Fruit fly (Drosophila melanogaster) whole organism, wandering third instar larva: Measurements from ENCODE around the gene mei-41.
A peak's percentile ranks its signal among the peaks of the same experiment; 100 is the strongest.

Source experiments
- CG9705 ChIP-seq: fragments of 200-800 bp; sonication (Bioruptor generic); optimal IDR thresholded peaks from 2 replicates; lab custom pipeline; 2018; ENCODE audit warnings: missing biosample characterization, mild to moderate bottlenecking, missing genetic modification characterization
- Dfd ChIP-seq: fragments of >200 bp; optimal IDR thresholded peaks from 2 replicates; lab custom pipeline; 2017; ENCODE audit warnings: missing biosample characterization, missing genetic modification characterization
- HLH106 ChIP-seq: fragments of 200-800 bp; optimal IDR thresholded peaks from 3 replicates; lab custom pipeline; 2019; ENCODE audit warnings: missing biosample characterization, mild to moderate bottlenecking, missing genetic modification characterization, moderate library complexity
- Hnf4 ChIP-seq: fragments of 200-800 bp; sonication (Bioruptor generic); optimal IDR thresholded peaks from 2 replicates; lab custom pipeline; 2016; ENCODE audit warnings: missing biosample characterization, mild to moderate bottlenecking, missing genetic modification characterization
- Hr83 ChIP-seq: fragments of 200-300 bp; sonication (Bioruptor generic); optimal IDR thresholded peaks from 2 replicates; lab custom pipeline; 2016; ENCODE audit warnings: missing biosample characterization, mild to moderate bottlenecking, missing genetic modification characterization, moderate library complexity; ENCODE audit not compliant: poor library complexity, severe bottlenecking
- Jra ChIP-seq: sonication (Bioruptor generic); optimal IDR thresholded peaks from 2 replicates; lab custom pipeline; 2016; ENCODE audit warnings: missing biosample characterization, missing genetic modification characterization
- Mio ChIP-seq: sonication (Bioruptor generic); optimal IDR thresholded peaks from 2 replicates; lab custom pipeline; 2016; ENCODE audit warnings: missing biosample characterization, missing genetic modification characterization
- Myc ChIP-seq: fragments of >200 bp; optimal IDR thresholded peaks from 2 replicates; lab custom pipeline; 2017
- N ChIP-seq: fragments of >200 bp; optimal IDR thresholded peaks from 2 replicates; lab custom pipeline; 2018; ENCODE audit warnings: missing biosample characterization, missing external identifiers, missing genetic modification characterization
- OdsH ChIP-seq: fragments of 200-800 bp; sonication (Bioruptor generic); optimal IDR thresholded peaks from 2 replicates; lab custom pipeline; 2016; ENCODE audit warnings: missing biosample characterization, mild to moderate bottlenecking, missing genetic modification characterization
- Rel ChIP-seq, 2 experiments: fragments of 200-800 bp; sonication (Bioruptor generic) in 1 of 2; optimal IDR thresholded peaks; 2 replicates in 1 of 2; 3 replicates in 1 of 2; lab custom pipeline; 2016 to 2019; ENCODE audit warnings: mild to moderate bottlenecking in 2 of 2, missing biosample characterization in 2 of 2, missing genetic modification characterization in 2 of 2, moderate library complexity in 1 of 2
- Sp1 ChIP-seq: fragments of 200-800 bp; sonication (Bioruptor generic); optimal IDR thresholded peaks from 3 replicates; lab custom pipeline; 2019; ENCODE audit warnings: missing biosample characterization, mild to moderate bottlenecking, missing genetic modification characterization, moderate library complexity
- Vsx2 ChIP-seq: fragments of 200-300, 225-300 bp; sonication (Bioruptor generic); optimal IDR thresholded peaks from 2 replicates; lab custom pipeline; 2018; ENCODE audit warnings: missing biosample characterization, missing genetic modification characterization; ENCODE audit not compliant: partially characterized antibody
- br ChIP-seq: fragments of 200-800 bp; sonication (Bioruptor generic); optimal IDR thresholded peaks from 2 replicates; lab custom pipeline; 2016; ENCODE audit warnings: missing biosample characterization, missing genetic modification characterization
- brk ChIP-seq: fragments of 200-800 bp; sonication (Bioruptor generic); optimal IDR thresholded peaks from 2 replicates; lab custom pipeline; 2016; ENCODE audit warnings: missing biosample characterization, mild to moderate bottlenecking, missing genetic modification characterization
- dl ChIP-seq, 2 experiments: fragments of 175-275, 200-275 bp in 1 of 2; fragments of 200-275 bp in 1 of 2; sonication (Bioruptor generic); optimal IDR thresholded peaks; lab custom pipeline; 2018; ENCODE audit warnings: mild to moderate bottlenecking in 2 of 2, missing biosample characterization in 2 of 2, missing genetic modification characterization in 2 of 2, moderate library complexity in 2 of 2; ENCODE audit not compliant: partially characterized antibody in 2 of 2, insufficient read depth in 1 of 2
- dmrt93B ChIP-seq: fragments of 200-800 bp; sonication (Bioruptor generic); optimal IDR thresholded peaks from 2 replicates; lab custom pipeline; 2018; ENCODE audit warnings: missing biosample characterization, mild to moderate bottlenecking, missing genetic modification characterization
- ey ChIP-seq: fragments of 200-800 bp; sonication (Bioruptor generic); optimal IDR thresholded peaks from 2 replicates; lab custom pipeline; 2016; ENCODE audit warnings: missing biosample characterization, missing genetic modification characterization
- foxo ChIP-seq, 2 experiments: fragments of 200-800 bp; sonication (Bioruptor generic); optimal IDR thresholded peaks; 2 replicates in 1 of 2; 3 replicates in 1 of 2; lab custom pipeline; 2016 to 2017; ENCODE audit warnings: missing biosample characterization in 2 of 2, missing genetic modification characterization in 2 of 2
- fru ChIP-seq: fragments of 200-800 bp; sonication (Bioruptor generic); optimal IDR thresholded peaks from 3 replicates; lab custom pipeline; 2016; ENCODE audit warnings: missing biosample characterization, mild to moderate bottlenecking, missing genetic modification characterization
- h ChIP-seq: fragments of 200-800 bp; sonication (Bioruptor generic); optimal IDR thresholded peaks from 3 replicates; lab custom pipeline; 2016; ENCODE audit warnings: missing biosample characterization, mild to moderate bottlenecking, missing genetic modification characterization
- lola ChIP-seq: fragments of >200 bp; optimal IDR thresholded peaks from 2 replicates; lab custom pipeline; 2017; ENCODE audit warnings: missing biosample characterization, missing genetic modification characterization
- pan ChIP-seq: fragments of >200 bp; optimal IDR thresholded peaks from 2 replicates; lab custom pipeline; 2017
- psq ChIP-seq: fragments of 200-800 bp; sonication (Bioruptor generic); optimal IDR thresholded peaks from 3 replicates; lab custom pipeline; 2017; ENCODE audit warnings: missing biosample characterization, mild to moderate bottlenecking, missing genetic modification characterization, moderate library complexity
- rgr ChIP-seq: fragments of 200-800 bp; sonication (Bioruptor generic); optimal IDR thresholded peaks from 3 replicates; lab custom pipeline; 2016; ENCODE audit warnings: missing biosample characterization, mild to moderate bottlenecking, missing genetic modification characterization
- sv ChIP-seq: fragments of 200-800 bp; sonication (Bioruptor generic); optimal IDR thresholded peaks from 3 replicates; lab custom pipeline; 2016; ENCODE audit warnings: missing biosample characterization, missing genetic modification characterization
- tai ChIP-seq: sonication (Bioruptor generic); optimal IDR thresholded peaks from 2 replicates; lab custom pipeline; 2016; ENCODE audit warnings: missing biosample characterization, missing genetic modification characterization
- usp ChIP-seq: fragments of >200 bp; optimal IDR thresholded peaks from 2 replicates; lab custom pipeline; 2017; ENCODE audit warnings: missing biosample characterization, missing genetic modification characterization
- woc ChIP-seq: sonication (Bioruptor generic); optimal IDR thresholded peaks from 2 replicates; lab custom pipeline; 2016; ENCODE audit warnings: missing biosample characterization, mild to moderate bottlenecking, missing genetic modification characterization

mei-41 gene

DNA sequence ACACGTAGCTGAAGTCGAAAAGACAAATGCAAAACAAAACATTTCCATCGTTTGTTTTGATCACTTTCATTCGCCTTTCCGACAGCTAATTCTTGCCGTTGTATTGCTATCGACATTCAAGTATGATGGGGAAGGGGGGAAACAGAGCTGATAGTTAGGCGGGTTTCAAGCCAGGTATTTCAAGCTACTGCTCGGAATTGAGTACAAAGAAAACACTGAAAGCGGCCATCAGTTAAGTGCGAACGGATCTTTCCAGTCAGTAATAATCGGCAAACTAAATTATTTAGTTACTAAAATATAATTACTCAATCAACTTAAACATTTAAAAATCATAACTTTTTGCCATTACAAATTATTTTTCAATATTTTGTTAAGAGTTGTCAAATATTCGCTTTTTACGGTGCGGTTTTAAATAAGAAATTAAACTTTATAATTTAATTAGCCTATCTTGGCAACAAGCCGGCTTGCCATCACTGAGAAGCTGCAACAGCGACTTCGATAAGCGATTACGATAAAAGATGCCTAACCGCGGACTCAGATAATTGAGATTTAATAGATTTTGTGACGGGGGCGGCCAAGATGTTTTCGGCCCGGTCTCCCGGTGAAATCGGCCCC lies 36.4 kb downstream of the mei-41 start:
- TF ChIP-seq dl (GFP tag; optimal IDR thresholded peaks at IDR 0.05; lab: Kevin White, UChicago; ENCODE audit: insufficient read depth in 1 of 2, partially characterized antibody in 2 of 2) (no peak), psq (GFP tag; lab: Kevin White, UChicago) (peak; percentile 70), Myc (lab: Kevin White, UChicago) (peak; percentile 88), woc (GFP tag; lab: Kevin White, UChicago) (peak; percentile 68), Vsx2 (GFP tag; lab: Kevin White, UChicago) (no peak)
- TF ChIP-seq, all 38 proteins: peak for 3

DNA sequence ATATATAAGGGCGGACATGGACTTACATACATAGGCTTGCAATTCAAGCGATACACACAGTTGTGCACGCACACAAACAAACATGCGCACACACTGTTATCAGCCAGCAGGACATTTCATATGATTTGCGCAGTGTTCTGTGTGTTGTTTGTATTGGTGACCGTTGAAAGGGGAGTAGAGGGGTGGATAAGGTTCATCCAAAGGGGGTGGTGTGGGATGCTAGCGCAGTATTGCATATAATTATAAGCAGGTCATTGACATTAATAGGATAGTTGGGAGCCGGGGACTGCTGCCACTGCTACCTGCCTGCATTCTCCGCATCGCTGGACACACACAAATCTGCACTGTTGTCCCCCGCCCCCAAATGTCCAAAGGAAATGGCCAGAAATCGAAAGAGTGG lies 37.0 kb downstream of the mei-41 start:
- TF ChIP-seq dmrt93B (GFP tag; lab: Kevin White, UChicago): no peak
- no peak for TF ChIP-seq CG9705 (GFP tag; lab: Kevin White, UChicago)
- no peak for TF ChIP-seq brk (GFP tag; lab: Kevin White, UChicago)
- TF ChIP-seq Dfd: no peak
- TF ChIP-seq usp: no peak
- TF ChIP-seq ey (GFP tag; lab: Kevin White, UChicago): no peak
- TF ChIP-seq tai: no peak
- no peak for TF ChIP-seq Rel (GFP tag; optimal IDR thresholded peaks at IDR 0.05; lab: Kevin White, UChicago)
- TF ChIP-seq Rel (tag; optimal IDR thresholded peaks at IDR 0.05; lab: Kevin White, UChicago): no peak
- TF ChIP-seq Hnf4 (GFP tag; lab: Kevin White, UChicago): no peak
- TF ChIP-seq pan (lab: Kevin White, UChicago): no peak
- no peak for TF ChIP-seq foxo (GFP tag; optimal IDR thresholded peaks at IDR 0.05; lab: Kevin White, UChicago)
- TF ChIP-seq Hr83 (GFP tag; lab: Kevin White, UChicago): no peak
- no peak for TF ChIP-seq N (GFP tag; lab: Kevin White, UChicago)
- no peak for TF ChIP-seq h (GFP tag; lab: Kevin White, UChicago)
- no peak for TF ChIP-seq Jra
- no peak for TF ChIP-seq fru (GFP tag; lab: Kevin White, UChicago)
- no peak for TF ChIP-seq lola (GFP tag; lab: Kevin White, UChicago)
- no peak for TF ChIP-seq Mio
- no peak for TF ChIP-seq sv (GFP tag; lab: Kevin White, UChicago)

DNA sequence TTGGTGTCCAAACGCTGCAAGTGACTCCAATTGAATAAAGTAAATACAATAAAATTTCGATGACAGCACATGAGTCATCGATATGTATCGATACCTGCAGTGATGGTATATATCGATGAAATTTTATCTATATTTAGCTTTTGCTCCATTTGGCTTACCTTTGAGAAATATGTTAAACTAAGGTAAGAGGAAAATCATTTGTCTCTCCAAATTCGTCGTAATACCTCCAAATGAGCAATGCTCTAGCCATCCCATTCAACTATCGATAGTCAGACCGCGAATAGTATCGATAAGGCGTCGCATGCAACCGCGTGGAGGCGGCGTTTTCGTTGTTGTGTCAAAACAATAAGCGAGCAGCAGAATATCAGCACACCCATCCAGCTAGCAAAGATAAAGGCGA lies 49.7 kb downstream of the mei-41 start, which contains the start of the genes Cdc50 and rngo:
Gene Cdc50, minus strand, starts transcription at position 52 of the 400 bp plus-strand sequence.
Gene rngo, plus strand, starts transcription at position 189 of the 400 bp plus-strand sequence.
- no peak for TF ChIP-seq Rel (GFP tag; optimal IDR thresholded peaks at IDR 0.05; lab: Kevin White, UChicago)
- TF ChIP-seq Rel (tag; optimal IDR thresholded peaks at IDR 0.05; lab: Kevin White, UChicago): peak; percentile 80
- peak; percentile 9 for TF ChIP-seq OdsH (GFP tag; lab: Kevin White, UChicago)
- no peak for TF ChIP-seq Hr83 (GFP tag; lab: Kevin White, UChicago)
- TF ChIP-seq h (GFP tag; lab: Kevin White, UChicago): peak; percentile 79
- peak; percentile 23 for TF ChIP-seq rgr (GFP tag; lab: Kevin White, UChicago)
- TF ChIP-seq br (GFP tag; lab: Kevin White, UChicago): peak; percentile 46
- TF ChIP-seq foxo (GFP tag; optimal IDR thresholded peaks at IDR 0.05; lab: Kevin White, UChicago): peak in 1 of 2 experiments; percentile 15
- no peak for TF ChIP-seq fru (GFP tag; lab: Kevin White, UChicago)
- TF ChIP-seq HLH106 (tag; lab: Kevin White, UChicago): peak; percentile 40
- peak; percentile 64 for TF ChIP-seq Jra
- no peak for TF ChIP-seq pan (lab: Kevin White, UChicago)
- peak; percentile 55 for TF ChIP-seq Sp1 (GFP tag; lab: Kevin White, UChicago)
- TF ChIP-seq psq (GFP tag; lab: Kevin White, UChicago): peak; percentile 40

DNA sequence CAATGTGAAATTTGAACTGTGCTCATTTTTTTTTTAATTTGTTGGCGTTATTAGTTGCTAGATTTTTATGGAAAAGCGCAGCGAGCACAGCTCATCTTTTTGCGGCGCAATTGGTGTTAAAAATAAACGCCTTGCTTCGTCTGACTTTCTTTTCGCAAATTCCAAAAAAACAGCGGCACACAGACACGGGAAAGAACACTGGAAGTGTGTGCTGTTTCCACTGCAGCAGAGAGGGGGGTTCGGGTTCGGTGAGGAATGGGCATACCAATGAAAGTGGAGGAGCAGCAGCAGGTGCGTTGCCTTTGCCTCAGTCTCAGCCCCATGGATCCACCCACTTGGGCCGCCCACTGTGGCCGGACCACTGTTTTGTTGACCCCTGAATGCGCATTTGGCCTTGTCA lies 50.9 kb downstream of the mei-41 start:
- TF ChIP-seq dmrt93B (GFP tag; lab: Kevin White, UChicago) (no peak), Rel (GFP tag; optimal IDR thresholded peaks at IDR 0.05; lab: Kevin White, UChicago) (no peak), Rel (tag; optimal IDR thresholded peaks at IDR 0.05; lab: Kevin White, UChicago) (peak; percentile 98)
- TF ChIP-seq, all 38 proteins: peak for 1

DNA sequence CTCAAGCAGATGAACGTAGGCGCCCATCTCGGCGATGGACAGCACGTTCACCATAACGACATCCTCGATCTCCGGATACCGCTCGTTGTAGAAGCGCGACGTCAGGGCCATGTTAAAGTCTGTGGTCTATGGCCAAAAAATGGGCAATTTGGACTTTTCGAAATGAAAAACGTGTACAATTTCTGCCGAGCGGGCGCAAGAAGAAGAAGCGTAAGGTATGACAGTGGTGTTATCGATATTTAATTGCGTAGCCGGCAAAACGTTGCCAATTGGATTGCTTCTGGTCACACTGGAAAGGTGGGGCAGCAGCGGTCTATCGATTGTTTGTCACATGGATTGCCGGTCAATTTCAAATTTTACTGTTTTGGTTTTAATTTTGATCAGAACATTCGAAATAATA lies 55.3 kb downstream of the mei-41 start, which contains the start of gene eIF2alpha:
Gene eIF2alpha, minus strand, starts transcription at position 225 of the 400 bp plus-strand sequence.
- no peak for TF ChIP-seq Rel (GFP tag; optimal IDR thresholded peaks at IDR 0.05; lab: Kevin White, UChicago)
- peak; percentile 59 for TF ChIP-seq Rel (tag; optimal IDR thresholded peaks at IDR 0.05; lab: Kevin White, UChicago)
- peak; percentile 23 for TF ChIP-seq rgr (GFP tag; lab: Kevin White, UChicago)
- TF ChIP-seq dl (GFP tag; optimal IDR thresholded peaks at IDR 0.05; lab: Kevin White, UChicago; ENCODE audit: insufficient read depth in 1 of 2, partially characterized antibody in 2 of 2): no peak
- no peak for TF ChIP-seq Dfd
- TF ChIP-seq, all 38 proteins: peak for 2
